2 worm cellular contexts compared by ENCODE assay signal in the genomic region with DNA sequence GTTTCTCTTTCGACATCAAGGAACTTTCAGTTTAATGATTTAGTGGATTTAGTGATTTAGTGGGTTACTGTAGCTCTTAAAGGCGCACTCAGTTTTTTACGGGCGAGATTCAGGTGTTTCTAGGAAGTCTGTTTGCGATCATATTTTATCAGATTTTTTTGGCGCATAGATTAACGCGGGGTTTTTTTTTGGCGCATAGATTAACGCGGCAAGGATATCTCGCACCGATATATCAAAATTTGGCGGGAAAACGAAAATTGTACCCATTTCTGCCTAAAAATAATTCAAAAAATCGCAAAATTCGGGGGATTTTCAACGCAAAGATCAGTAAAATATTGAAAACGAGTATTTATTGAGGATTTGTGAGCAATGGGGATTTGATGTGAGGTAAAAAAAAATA.
TF ChIP-seq lines count a peak whose summit lies in the region.

No protein-coding gene starts in this region.

TF ChIP-seq in whole organism, L4 larva, 104 proteins besides CTCF, POLR2A, EP300 and RAD21:
- 0 out of 2 replicates have a peak, but pooled peaks have one; percentile 6 for TF ChIP-seq Y75B8A.6 (GFP tag; IDR thresholded peaks at IDR 0.05; lab: Robert Waterston, UW)
- no peak for TF ChIP-seq nhr-25 (tag; optimal IDR thresholded peaks at IDR 0.05; lab: Kevin White, UChicago; ENCODE audit: borderline replicate concordance, insufficient read depth)
- TF ChIP-seq nhr-41 (GFP tag; IDR thresholded peaks at IDR 0.05; lab: Robert Waterston, UW), result no peak
- TF ChIP-seq php-3 (GFP tag; IDR thresholded peaks at IDR 0.05; lab: Robert Waterston, UW), result no peak
- no peak for TF ChIP-seq ceh-20 (GFP tag; IDR thresholded peaks at IDR 0.05; lab: Robert Waterston, UW)
TF ChIP-seq in whole organism, L4 larva: peak in this region for 1.

TF ChIP-seq in whole organism, young adult, 124 proteins besides CTCF, POLR2A, EP300 and RAD21:
- no peak for TF ChIP-seq ceh-27 (GFP tag; optimal IDR thresholded peaks at IDR 0.05; lab: Kevin White, UChicago)
- peak; percentile 69 for TF ChIP-seq madf-8 (GFP tag; conservative IDR thresholded peaks at IDR 0.05; lab: Robert Waterston, UW)
- TF ChIP-seq bed-2 (GFP tag; IDR thresholded peaks at IDR 0.05; lab: Robert Waterston, UW), result no peak
- peak; percentile 64 for TF ChIP-seq xnd-1 (tag; optimal IDR thresholded peaks at IDR 0.05; lab: Kevin White, UChicago)
- 0 out of 2 replicates have a peak, but pooled peaks have one; percentile 13 for TF ChIP-seq hmg-1.2 (GFP tag; IDR thresholded peaks at IDR 0.05; lab: Robert Waterston, UW)
- no peak for TF ChIP-seq pha-4 (tag; optimal IDR thresholded peaks at IDR 0.05; lab: Kevin White, UChicago)
- 0 out of 2 replicates have a peak, but pooled peaks have one; percentile 42 for TF ChIP-seq hsf-1 (GFP tag; IDR thresholded peaks at IDR 0.05; lab: Robert Waterston, UW)
- peak; percentile 53; the same call in 1 of the 2 replicates for TF ChIP-seq D2030.7 (GFP tag; IDR thresholded peaks at IDR 0.05; lab: Robert Waterston, UW)
- no peak for TF ChIP-seq madf-3 (GFP tag; IDR thresholded peaks at IDR 0.05; lab: Robert Waterston, UW)
- TF ChIP-seq aptf-2 (GFP tag; conservative IDR thresholded peaks at IDR 0.05; lab: Robert Waterston, UW), result 0 out of 2 replicates have a peak, but pooled peaks have one; percentile 17
- TF ChIP-seq rcor-1 (GFP tag; IDR thresholded peaks at IDR 0.05; lab: Robert Waterston, UW), result no peak
- no peak for TF ChIP-seq zfh-2 (GFP tag; conservative IDR thresholded peaks at IDR 0.05; lab: Robert Waterston, UW)
- no peak for TF ChIP-seq nhr-80 (tag; optimal IDR thresholded peaks at IDR 0.05; lab: Kevin White, UChicago)
- no peak for TF ChIP-seq ama-1 (optimal IDR thresholded peaks at IDR 0.05; lab: Kevin White, UChicago)
- TF ChIP-seq ama-1 (GFP tag; optimal IDR thresholded peaks at IDR 0.05; lab: Kevin White, UChicago), result peak in 1 of 2 experiments; percentile 8
- TF ChIP-seq ztf-3 (GFP tag; optimal IDR thresholded peaks at IDR 0.05; lab: Kevin White, UChicago), result no peak
- no peak for TF ChIP-seq ztf-6 (GFP tag; IDR thresholded peaks at IDR 0.05; lab: Robert Waterston, UW)
- peak; percentile 37 for TF ChIP-seq him-1 (tag; optimal IDR thresholded peaks at IDR 0.05; lab: Kevin White, UChicago)
- TF ChIP-seq ceh-91 (GFP tag; IDR thresholded peaks at IDR 0.05; lab: Robert Waterston, UW), result peak; percentile 61
- TF ChIP-seq mxl-1 (tag; optimal IDR thresholded peaks at IDR 0.05; lab: Kevin White, UChicago), result no peak
- peak; percentile 7 for TF ChIP-seq lsl-1 (GFP tag; optimal IDR thresholded peaks at IDR 0.05; lab: Kevin White, UChicago)
- peak; percentile 11 for TF ChIP-seq dpl-1 (GFP tag; optimal IDR thresholded peaks at IDR 0.05; lab: Kevin White, UChicago)
- no peak for TF ChIP-seq tlf-1 (GFP tag; optimal IDR thresholded peaks at IDR 0.05; lab: Kevin White, UChicago)
- peak; percentile 77 for TF ChIP-seq efl-1 (GFP tag; optimal IDR thresholded peaks at IDR 0.05; lab: Kevin White, UChicago)
- no peak for TF ChIP-seq ztf-28 (GFP tag; IDR thresholded peaks at IDR 0.05; lab: Robert Waterston, UW)
- TF ChIP-seq madf-6 (GFP tag; IDR thresholded peaks at IDR 0.05; lab: Robert Waterston, UW), result peak; percentile 78
- TF ChIP-seq F33H1.4 (GFP tag; IDR thresholded peaks at IDR 0.05; lab: Robert Waterston, UW), result peak; percentile 63
- TF ChIP-seq Y53F4B.3 (GFP tag; IDR thresholded peaks at IDR 0.05; lab: Robert Waterston, UW), result no peak
- no peak for TF ChIP-seq attf-3 (GFP tag; conservative IDR thresholded peaks at IDR 0.05; lab: Robert Waterston, UW)
- no peak for TF ChIP-seq Y53G8AR.9 (GFP tag; conservative IDR thresholded peaks at IDR 0.05; lab: Robert Waterston, UW)
